Worm (Caenorhabditis elegans) whole organism, mixed stage, embryonic: ENCODE data around the gene srx-112.

Experiments used
- blmp-1 ChIP-seq: fragments of 150-350 bp; optimal IDR thresholded peaks from 2 replicates; lab custom pipeline; 2014; ENCODE audit warnings: missing biosample characterization, missing genetic modification characterization
- ceh-43 ChIP-seq: fragments of 200-800 bp; sonication (Bioruptor generic); optimal IDR thresholded peaks from 2 replicates; lab custom pipeline; 2018; ENCODE audit warnings: mild to moderate bottlenecking, missing genetic modification characterization, moderate library complexity, missing compliant biosample characterization
- elt-1 ChIP-seq: sonication (generic microtip); optimal IDR thresholded peaks from 2 replicates; lab custom pipeline; 2017; ENCODE audit warnings: missing genetic modification characterization, mild to moderate bottlenecking, missing compliant biosample characterization, antibody characterized with exemption, moderate library complexity, borderline replicate concordance; ENCODE audit not compliant: insufficient read depth
- elt-3 ChIP-seq: fragments of 150-350 bp; optimal IDR thresholded peaks from 2 replicates; lab custom pipeline; 2014; ENCODE audit warnings: missing biosample characterization, missing genetic modification characterization
- flh-1 ChIP-seq: fragments of 200-800 bp; sonication (Bioruptor generic); optimal IDR thresholded peaks from 2 replicates; lab custom pipeline; 2018; ENCODE audit warnings: mild to moderate bottlenecking, missing genetic modification characterization, moderate library complexity, missing compliant biosample characterization
- lin-13 ChIP-seq: fragments of 150-350 bp; optimal IDR thresholded peaks from 2 replicates; lab custom pipeline; 2014; ENCODE audit warnings: missing biosample characterization, missing genetic modification characterization
- lsy-2 ChIP-seq: fragments of 150-350 bp; optimal IDR thresholded peaks from 2 replicates; lab custom pipeline; 2014; ENCODE audit warnings: missing biosample characterization, missing genetic modification characterization
- nhr-28 ChIP-seq: fragments of 150-350 bp; optimal IDR thresholded peaks from 2 replicates; lab custom pipeline; 2014; ENCODE audit warnings: missing biosample characterization, missing genetic modification characterization
- pha-4 ChIP-seq: fragments of 150-350 bp; optimal IDR thresholded peaks from 2 replicates; lab custom pipeline; 2018; ENCODE audit warnings: missing biosample characterization, missing genetic modification reagents, missing genetic modification characterization
- sem-2 ChIP-seq: fragments of 200-800 bp; sonication (Bioruptor generic); optimal IDR thresholded peaks from 2 replicates; lab custom pipeline; 2018; ENCODE audit warnings: mild to moderate bottlenecking, missing genetic modification characterization, missing compliant biosample characterization
- snpc-4 ChIP-seq: fragments of 150-350 bp; optimal IDR thresholded peaks from 2 replicates; lab custom pipeline; 2014; ENCODE audit warnings: missing biosample characterization, missing genetic modification characterization
- unc-62 ChIP-seq: fragments of 150-350 bp; optimal IDR thresholded peaks from 2 replicates; lab custom pipeline; 2014; ENCODE audit warnings: missing biosample characterization, missing genetic modification reagents, missing genetic modification characterization
- ztf-11 ChIP-seq: fragments of 150-350 bp; optimal IDR thresholded peaks from 2 replicates; lab custom pipeline; 2014; ENCODE audit warnings: missing biosample characterization, missing genetic modification characterization

- TF ChIP-seq lsy-2 (tag; lab: Kevin White, UChicago) (no peak), nhr-28 (tag; lab: Kevin White, UChicago) (no peak), unc-62 (GFP tag; lab: Kevin White, UChicago) (no peak), snpc-4 (no peak), sem-2 (GFP tag; lab: Kevin White, UChicago) (no peak), elt-3 (tag; lab: Kevin White, UChicago) (no peak), lin-13 (tag; lab: Kevin White, UChicago) (no peak), elt-1 (tag; lab: Kevin White, UChicago) (no peak), ztf-11 (tag; lab: Kevin White, UChicago) (no peak), blmp-1 (tag; lab: Kevin White, UChicago) (no peak), ceh-43 (GFP tag; lab: Kevin White, UChicago) (no peak), flh-1 (GFP tag; lab: Kevin White, UChicago) (no peak), pha-4 (tag; lab: Kevin White, UChicago) (no peak)
These were observed 47.5 kb upstream of the srx-112 start, which contains the start of gene lido-15 for ce11 chrII:3811816-3812332.
